Fruit fly (Drosophila melanogaster): ENCODE results near the gene CG12239.

Gene CG12239

DNA sequence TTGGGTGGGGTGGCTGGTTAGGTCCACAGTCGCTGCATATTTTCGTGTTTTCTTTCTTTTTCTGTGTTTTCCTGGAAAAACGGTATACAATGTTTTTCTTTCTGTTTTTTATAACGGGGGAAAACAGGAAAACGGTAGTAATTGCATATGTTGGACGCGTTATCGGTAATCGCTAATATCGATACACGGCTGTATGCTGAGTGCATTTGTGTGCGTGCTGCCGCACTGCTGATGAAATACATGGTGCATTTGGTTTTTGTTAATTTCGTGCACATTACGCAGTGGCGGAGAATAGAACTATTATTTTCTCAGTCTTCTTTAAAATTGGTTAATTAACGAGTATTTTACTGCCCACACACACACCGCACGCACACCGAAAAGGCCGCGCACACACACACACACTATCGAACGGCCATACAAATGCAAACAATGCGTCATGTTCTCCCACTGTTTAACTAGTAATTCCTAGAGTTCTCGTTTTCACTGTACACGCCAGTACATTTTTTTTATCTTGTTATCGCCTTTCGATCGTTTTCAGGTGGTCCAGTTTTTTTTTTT is 28.4 kb upstream of the CG12239 start:
- TF ChIP-seq psq (optimal IDR thresholded peaks at IDR 0.05) (no peak), ttk (optimal IDR thresholded peaks at IDR 0.05) (no peak)

dm6 chrX:5764001-5764892 is 27.7 kb upstream of the CG12239 start, which contains the start of the genes MAPk-Ak2 and CG42699:
MAPk-Ak2 (minus strand) TSS chrX:5764203.
CG42699 (plus strand) TSS chrX:5764553.
- TF ChIP-seq ttk (optimal IDR thresholded peaks at IDR 0.05) = no peak
- no peak for TF ChIP-seq Sin3A (optimal IDR thresholded peaks at IDR 0.05)
- no peak for TF ChIP-seq psq (optimal IDR thresholded peaks at IDR 0.05)
- no peak for TF ChIP-seq insv (optimal IDR thresholded peaks at IDR 0.05)
- no peak for TF ChIP-seq Myc (optimal IDR thresholded peaks at IDR 0.05)
- no peak for TF ChIP-seq h (optimal IDR thresholded peaks at IDR 0.05)

dm6 chrX:5766732-5767131 is 25.2 kb upstream of the CG12239 start:
- TF ChIP-seq h (optimal IDR thresholded peaks at IDR 0.05) (no peak), insv (optimal IDR thresholded peaks at IDR 0.05) (no peak), psq (optimal IDR thresholded peaks at IDR 0.05) (no peak), ttk (optimal IDR thresholded peaks at IDR 0.05) (no peak), Sin3A (optimal IDR thresholded peaks at IDR 0.05) (no peak), Myc (optimal IDR thresholded peaks at IDR 0.05) (no peak)

- no peak for TF ChIP-seq h (optimal IDR thresholded peaks at IDR 0.05)
- TF ChIP-seq Sin3A (optimal IDR thresholded peaks at IDR 0.05) = no peak
- no peak for TF ChIP-seq Myc (optimal IDR thresholded peaks at IDR 0.05)
- TF ChIP-seq psq (optimal IDR thresholded peaks at IDR 0.05) = no peak
- TF ChIP-seq ttk (optimal IDR thresholded peaks at IDR 0.05) = no peak
- TF ChIP-seq insv (optimal IDR thresholded peaks at IDR 0.05) = no peak
Measured at dm6 chrX:5768602-5769251, 23.2 kb upstream of the CG12239 start.

DNA sequence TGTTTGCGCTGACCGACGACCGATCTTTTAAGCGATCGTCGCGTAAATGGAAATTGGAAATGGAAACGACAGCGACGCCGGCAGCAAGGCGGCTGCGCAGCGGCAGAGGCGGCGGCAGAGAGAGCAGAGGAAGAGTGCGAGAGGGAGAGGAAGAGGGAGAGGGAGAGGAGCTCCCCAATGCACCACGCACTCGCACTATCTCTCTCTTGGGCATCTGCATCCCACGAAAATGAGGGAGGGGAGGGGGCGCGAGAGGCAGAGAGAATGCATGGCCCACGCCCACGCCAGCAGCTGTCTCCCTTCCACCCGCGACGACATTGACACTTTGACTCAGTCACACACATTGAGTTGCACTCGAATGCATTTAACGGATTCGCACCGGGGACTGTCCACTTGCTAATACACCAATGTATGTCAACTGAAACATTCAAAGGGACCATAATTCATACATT is 21.2 kb upstream of the CG12239 start, which contains the start of gene CG3097:
CG3097 (minus strand) TSS at position 51 of the 452 bp plus-strand sequence.
- TF ChIP-seq psq (optimal IDR thresholded peaks at IDR 0.05) = no peak
- TF ChIP-seq h (optimal IDR thresholded peaks at IDR 0.05) = no peak
- no peak for TF ChIP-seq ttk (optimal IDR thresholded peaks at IDR 0.05)
- TF ChIP-seq Sin3A (optimal IDR thresholded peaks at IDR 0.05) = no peak
- TF ChIP-seq Myc (optimal IDR thresholded peaks at IDR 0.05) = no peak
- no peak for TF ChIP-seq insv (optimal IDR thresholded peaks at IDR 0.05)

dm6 chrX:5772409-5772808 is 19.5 kb upstream of the CG12239 start:
- TF ChIP-seq h (optimal IDR thresholded peaks at IDR 0.05) = no peak
- no peak for TF ChIP-seq Myc (optimal IDR thresholded peaks at IDR 0.05)
- TF ChIP-seq psq (optimal IDR thresholded peaks at IDR 0.05) = no peak
- TF ChIP-seq ttk (optimal IDR thresholded peaks at IDR 0.05) = no peak
- no peak for TF ChIP-seq Sin3A (optimal IDR thresholded peaks at IDR 0.05)
- TF ChIP-seq insv (optimal IDR thresholded peaks at IDR 0.05) = no peak

- TF ChIP-seq Sin3A (optimal IDR thresholded peaks at IDR 0.05) (no peak), ttk (optimal IDR thresholded peaks at IDR 0.05) (no peak), Myc (optimal IDR thresholded peaks at IDR 0.05) (no peak), insv (optimal IDR thresholded peaks at IDR 0.05) (no peak), h (optimal IDR thresholded peaks at IDR 0.05) (no peak), psq (optimal IDR thresholded peaks at IDR 0.05) (no peak)
Measured at dm6 chrX:5776547-5776946, 15.4 kb upstream of the CG12239 start, which contains the start of gene CG42264. CG42264 (minus strand) TSS chrX:5776647.

DNA sequence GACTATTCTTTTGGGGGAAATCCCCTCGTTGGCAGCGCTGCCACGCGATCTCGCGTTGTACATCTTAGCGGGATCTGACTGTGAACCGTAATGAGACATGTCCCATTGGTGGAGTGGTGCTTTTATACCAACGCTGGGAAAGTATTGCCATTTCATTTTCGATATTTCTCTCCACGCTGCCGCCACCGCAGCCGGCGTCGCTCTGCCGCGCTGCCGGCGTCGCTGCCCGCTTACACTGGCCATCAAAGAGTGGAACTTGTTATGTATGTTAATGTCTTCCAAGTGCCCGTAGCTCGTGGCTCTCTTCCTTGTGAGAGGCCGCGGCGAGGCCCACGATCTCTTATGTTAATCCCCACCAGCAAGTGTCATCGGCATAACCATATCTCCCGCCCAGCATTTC is 10.4 kb upstream of the CG12239 start, which contains the start of gene CG3108:
CG3108 (minus strand) TSS at position 101 of the 400 bp plus-strand sequence.
- no peak for TF ChIP-seq insv (optimal IDR thresholded peaks at IDR 0.05)
- no peak for TF ChIP-seq psq (optimal IDR thresholded peaks at IDR 0.05)
- no peak for TF ChIP-seq h (optimal IDR thresholded peaks at IDR 0.05)
- no peak for TF ChIP-seq Myc (optimal IDR thresholded peaks at IDR 0.05)
- TF ChIP-seq Sin3A (optimal IDR thresholded peaks at IDR 0.05) = no peak
- TF ChIP-seq ttk (optimal IDR thresholded peaks at IDR 0.05) = no peak

dm6 chrX:5783260-5784040 is 8.5 kb upstream of the CG12239 start:
- no peak for TF ChIP-seq h (optimal IDR thresholded peaks at IDR 0.05)
- TF ChIP-seq insv (optimal IDR thresholded peaks at IDR 0.05) = no peak

DNA sequence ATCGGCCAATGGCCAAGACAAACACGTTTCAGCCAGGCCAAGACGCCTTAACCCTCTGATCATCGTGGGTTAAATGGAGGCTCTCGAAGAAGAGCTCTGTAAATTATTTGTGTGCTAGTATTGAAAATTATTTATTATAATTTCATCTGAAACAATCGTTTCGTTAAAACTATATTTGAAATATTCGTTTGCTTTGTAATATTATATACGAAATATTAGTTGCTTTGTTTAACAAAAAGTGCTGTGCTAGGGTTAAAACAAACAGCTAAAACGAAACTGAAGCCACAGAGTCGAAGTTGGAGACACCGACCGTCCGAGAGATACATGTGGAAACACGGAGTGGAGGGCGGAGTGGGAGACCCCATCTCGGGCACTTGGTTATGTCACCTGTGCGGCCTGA is 5.4 kb upstream of the CG12239 start:
- TF ChIP-seq insv (optimal IDR thresholded peaks at IDR 0.05) (no peak), Myc (optimal IDR thresholded peaks at IDR 0.05) (no peak), psq (optimal IDR thresholded peaks at IDR 0.05) (no peak), h (optimal IDR thresholded peaks at IDR 0.05) (no peak), ttk (optimal IDR thresholded peaks at IDR 0.05) (no peak), Sin3A (optimal IDR thresholded peaks at IDR 0.05) (no peak)

DNA sequence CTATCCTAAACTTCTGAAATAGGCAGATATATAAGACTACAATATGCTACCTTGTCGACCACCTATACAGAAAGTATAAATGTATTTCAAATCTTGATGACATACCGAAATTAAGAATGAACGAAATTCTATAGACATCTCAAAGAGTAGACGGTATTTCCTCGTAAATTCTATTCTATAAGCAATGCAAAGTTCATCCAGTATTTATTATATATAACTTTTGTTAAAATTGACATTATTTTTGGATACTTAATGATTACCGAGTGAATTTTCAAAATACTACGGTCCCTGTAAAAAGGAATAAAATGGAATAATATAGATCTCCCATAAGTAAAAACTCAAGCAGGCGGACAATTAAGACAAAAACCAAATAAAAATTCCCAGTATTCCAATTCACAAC is 2.8 kb upstream of the CG12239 start, which contains the start of gene CG15767:
CG15767 (plus strand) TSS at position 301 of the 400 bp plus-strand sequence.
- no peak for TF ChIP-seq h (optimal IDR thresholded peaks at IDR 0.05)
- no peak for TF ChIP-seq Myc (optimal IDR thresholded peaks at IDR 0.05)
- TF ChIP-seq ttk (optimal IDR thresholded peaks at IDR 0.05) = no peak
- no peak for TF ChIP-seq Sin3A (optimal IDR thresholded peaks at IDR 0.05)
- TF ChIP-seq insv (optimal IDR thresholded peaks at IDR 0.05) = no peak
- TF ChIP-seq psq (optimal IDR thresholded peaks at IDR 0.05) = no peak

Data from Kc167 (cell line).